Worm (Caenorhabditis elegans) whole organism, early embryonic: ENCODE data around the gene clec-229.

Source experiments
- F13C5.2 ChIP-seq: sonication (generic microtip); optimal IDR thresholded peaks from 2 replicates; lab custom pipeline; 2017; ENCODE audit warnings: mild to moderate bottlenecking, missing genetic modification characterization, inconsistent platforms, missing compliant biosample characterization
- pes-1 ChIP-seq: fragments of 200-800 bp; sonication (Bioruptor generic); IDR thresholded peaks from 2 replicates; pipeline ENCODE4 v1.3.6; 2022; ENCODE audit warnings: missing genetic modification reagents, missing genetic modification characterization, missing compliant biosample characterization
- sea-1 ChIP-seq: fragments of 200-800 bp; sonication (Bioruptor generic); conservative IDR thresholded peaks from 2 replicates; pipeline ENCODE4 v1.3.6; 2022; ENCODE audit warnings: missing genetic modification characterization, missing compliant biosample characterization

- TF ChIP-seq pes-1: no peak
- TF ChIP-seq sea-1 (GFP tag; lab: Robert Waterston, UW): no peak
- no peak for TF ChIP-seq F13C5.2 (tag; lab: Kevin White, UChicago)
Observed at ce11 chrV:15379817-15380216, 38.5 kb upstream of the clec-229 start, which contains the start of gene srh-251.
